Worm (Caenorhabditis elegans): Measurements from ENCODE around the gene C06A1.6.
A peak's percentile ranks its signal among the peaks of the same experiment; 100 is the strongest.

The C06A1.6 gene

DNA sequence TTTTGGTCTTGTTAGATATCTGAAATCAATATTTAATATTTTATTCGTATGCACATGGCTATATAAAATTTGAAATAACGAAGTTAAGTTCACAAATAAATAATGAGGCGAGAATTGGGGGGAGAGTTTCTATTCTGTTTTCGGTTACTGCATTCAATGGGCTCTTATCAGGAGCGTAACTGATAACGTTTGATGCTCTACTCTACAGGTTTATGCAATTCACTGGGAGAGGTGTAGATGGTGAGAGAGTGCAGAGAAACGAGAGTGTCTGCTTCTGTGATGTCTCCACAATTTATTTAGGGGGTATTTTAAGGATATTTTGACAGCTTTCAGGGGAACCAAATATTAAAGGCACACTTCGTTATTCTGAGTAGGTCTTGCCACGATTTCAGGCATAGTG lies 30.3 kb upstream of the C06A1.6 start, which contains the start of gene C14A4.6:
Gene C14A4.6 (minus strand): TSS at position 19 of the 400 bp plus-strand sequence.
- TF ChIP-seq daf-16 (GFP tag; optimal IDR thresholded peaks at IDR 0.05) (no peak), daf-16 (tag; optimal IDR thresholded peaks at IDR 0.05) (peak; percentile 76), hlh-11 (tag; optimal IDR thresholded peaks at IDR 0.05) (peak; percentile 43), set-16 (GFP tag; IDR thresholded peaks at IDR 0.05) (no peak), lir-3 (tag; optimal IDR thresholded peaks at IDR 0.05) (no peak), hmg-1.1 (GFP tag; IDR thresholded peaks at IDR 0.05) (no peak), dmd-6 (GFP tag; IDR thresholded peaks at IDR 0.05) (peak; percentile 47; the same call in 1 of the 2 replicates), mes-2 (tag; optimal IDR thresholded peaks at IDR 0.05; ENCODE audit: poor library complexity, severe bottlenecking) (peak; percentile 35), mdt-29 (GFP tag; IDR thresholded peaks at IDR 0.05) (no peak), nhr-237 (tag; optimal IDR thresholded peaks at IDR 0.05) (no peak), dve-1 (tag; optimal IDR thresholded peaks at IDR 0.05; ENCODE audit: insufficient read depth) (peak; percentile 79), ztf-7 (tag; optimal IDR thresholded peaks at IDR 0.05) (no peak), F26F4.8 (GFP tag; conservative IDR thresholded peaks at IDR 0.05) (no peak), mxl-2 (GFP tag; conservative IDR thresholded peaks at IDR 0.05) (no peak), daf-12 (tag; optimal IDR thresholded peaks at IDR 0.05) (no peak), nhr-28 (tag; optimal IDR thresholded peaks at IDR 0.05) (peak; percentile 81), rbr-2 (tag; optimal IDR thresholded peaks at IDR 0.05) (no peak), pqm-1 (tag; optimal IDR thresholded peaks at IDR 0.05) (peak; percentile 88)

- no peak for TF ChIP-seq lin-1 (GFP tag; IDR thresholded peaks at IDR 0.05)
- no peak for TF ChIP-seq vab-7 (GFP tag; IDR thresholded peaks at IDR 0.05)
- TF ChIP-seq unc-130 (GFP tag; optimal IDR thresholded peaks at IDR 0.05), result no peak
- no peak for TF ChIP-seq mdl-1 (tag; optimal IDR thresholded peaks at IDR 0.05)
- no peak for TF ChIP-seq rbr-2 (tag; optimal IDR thresholded peaks at IDR 0.05)
- no peak for TF ChIP-seq Y5F2A.4 (GFP tag; optimal IDR thresholded peaks at IDR 0.05)
- no peak for TF ChIP-seq hlh-11 (tag; optimal IDR thresholded peaks at IDR 0.05)
These were observed 29.8 kb upstream of the C06A1.6 start for ce11 chrII:10594312-10594711.

DNA sequence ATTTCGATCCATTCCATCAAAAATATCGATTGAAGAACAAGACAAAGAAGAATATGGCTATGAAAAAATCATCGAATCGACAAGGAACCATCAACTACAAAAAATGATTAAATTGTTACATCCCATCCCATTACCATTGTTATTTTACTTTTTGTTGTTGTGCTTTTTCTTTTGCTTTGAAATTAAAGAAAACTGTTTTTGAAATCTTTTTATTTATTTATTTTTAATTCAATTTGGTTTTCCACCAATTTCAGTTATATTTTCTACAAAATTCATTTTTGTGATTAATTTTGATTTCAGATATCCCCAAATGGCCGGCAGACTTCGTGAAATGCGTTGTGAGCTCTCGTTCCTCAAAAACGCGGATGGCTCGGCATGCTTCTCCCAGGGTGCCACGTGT lies 28.0 kb upstream of the C06A1.6 start, which contains the start of gene crn-5:
Gene crn-5 (plus strand): TSS at position 301 of the 400 bp plus-strand sequence.
- TF ChIP-seq ceh-62 (tag; optimal IDR thresholded peaks at IDR 0.05) (no peak), php-3 (GFP tag; IDR thresholded peaks at IDR 0.05) (no peak), unc-62 (GFP tag; optimal IDR thresholded peaks at IDR 0.05 in 1 of 2) (no peak), unc-62 (tag; optimal IDR thresholded peaks at IDR 0.05) (no peak), lin-1 (GFP tag; IDR thresholded peaks at IDR 0.05) (no peak), lin-15B (tag; optimal IDR thresholded peaks at IDR 0.05) (no peak), F49E8.2 (tag; optimal IDR thresholded peaks at IDR 0.05; ENCODE audit: borderline replicate concordance) (no peak), unc-130 (GFP tag; optimal IDR thresholded peaks at IDR 0.05) (no peak), ztf-11 (tag; optimal IDR thresholded peaks at IDR 0.05) (no peak), zip-11 (GFP tag; IDR thresholded peaks at IDR 0.05) (no peak), nhr-6 (tag; optimal IDR thresholded peaks at IDR 0.05) (no peak), ces-1 (GFP tag; optimal IDR thresholded peaks at IDR 0.05) (no peak), ceh-20 (GFP tag; IDR thresholded peaks at IDR 0.05) (no peak), mep-1 (tag; optimal IDR thresholded peaks at IDR 0.05) (no peak)

DNA sequence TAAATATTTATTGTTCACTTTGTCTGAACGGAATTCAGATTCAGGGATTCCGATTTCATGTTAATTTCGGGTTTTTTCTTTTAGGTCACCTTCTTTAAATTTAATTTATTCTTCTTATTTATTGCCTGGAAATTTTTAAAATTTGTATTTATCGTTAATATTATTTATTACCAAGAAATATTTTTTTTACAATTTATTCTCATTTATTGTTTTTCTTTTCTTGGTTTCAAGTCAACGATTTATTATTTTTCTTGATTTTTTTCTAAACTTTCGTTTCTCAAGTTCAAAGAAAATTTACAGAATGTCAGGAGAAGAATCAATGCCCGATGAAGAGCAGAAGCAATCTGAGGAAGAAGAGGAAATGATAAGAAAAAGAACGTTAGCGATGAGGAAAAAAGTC lies 23.3 kb upstream of the C06A1.6 start, which contains the start of gene crn-3:
Gene crn-3 (plus strand): TSS at position 301 of the 400 bp plus-strand sequence.
- TF ChIP-seq saeg-2 (GFP tag; IDR thresholded peaks at IDR 0.05) (no peak), F49E8.2 (tag; optimal IDR thresholded peaks at IDR 0.05; ENCODE audit: borderline replicate concordance) (no peak), snpc-1.2 (GFP tag; IDR thresholded peaks at IDR 0.05) (no peak), duxl-1 (tag; optimal IDR thresholded peaks at IDR 0.05; ENCODE audit: poor library complexity) (no peak), T20F7.1 (GFP tag; optimal IDR thresholded peaks at IDR 0.05) (no peak), ctbp-1 (GFP tag; IDR thresholded peaks at IDR 0.05) (no peak), zfp-2 (tag; optimal IDR thresholded peaks at IDR 0.05) (no peak)
